Worm (Caenorhabditis elegans) whole organism, early embryonic: ENCODE results near the gene C33D9.13.

Experiments used
- ama-1 ChIP-seq: fragments of 150-350 bp; optimal IDR thresholded peaks from 2 replicates; lab custom pipeline; 2014
- ets-7 ChIP-seq: sonication (generic microtip); optimal IDR thresholded peaks from 2 replicates; lab custom pipeline; 2016; ENCODE audit warnings: missing genotype, missing genetic modification characterization, missing compliant biosample characterization
- hmbx-1 ChIP-seq: sonication (generic microtip); optimal IDR thresholded peaks from 2 replicates; lab custom pipeline; 2016; ENCODE audit warnings: mild to moderate bottlenecking, missing genetic modification characterization, missing compliant biosample characterization
- hmg-4 ChIP-seq: fragments of 200-800 bp; sonication (Bioruptor generic); optimal IDR thresholded peaks from 2 replicates; lab custom pipeline; 2018; ENCODE audit warnings: mild to moderate bottlenecking, missing genetic modification characterization, missing compliant biosample characterization
- tra-4 ChIP-seq: sonication (generic microtip); optimal IDR thresholded peaks from 2 replicates; lab custom pipeline; 2017; ENCODE audit warnings: missing genetic modification characterization, missing compliant biosample characterization

DNA sequence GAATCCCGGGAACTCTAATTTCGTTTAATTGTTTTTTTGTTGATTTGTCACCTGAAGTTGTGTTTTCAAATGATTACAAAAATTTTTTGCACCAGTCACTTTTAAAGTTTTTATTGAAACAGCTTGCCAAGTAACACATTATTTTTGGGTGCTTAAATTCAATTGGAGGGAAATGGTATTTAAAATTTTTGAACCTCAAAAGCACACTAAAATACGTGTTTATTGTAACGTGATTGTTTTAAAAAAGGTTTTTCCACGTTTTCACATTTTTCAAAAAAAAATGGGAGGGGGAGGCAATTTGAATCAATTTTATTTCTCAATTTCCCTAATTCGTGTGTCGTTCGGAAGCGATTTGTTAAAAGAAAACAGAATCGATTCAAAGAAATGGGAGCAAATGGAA, 36.1 kb upstream of the C33D9.13 start, which contains the start of gene T28C6.5:
- TF ChIP-seq ama-1 (lab: Kevin White, UChicago) (no peak), hmbx-1 (tag; lab: Kevin White, UChicago) (no peak), ets-7 (tag; lab: Kevin White, UChicago) (no peak), tra-4 (no peak), hmg-4 (GFP tag; lab: Kevin White, UChicago) (no peak)
